Worm (Caenorhabditis elegans) whole organism, L2 larva: ENCODE measurements around the gene faah-2.

Experiments
- ZK546.5 ChIP-seq: sonication (generic microtip); optimal IDR thresholded peaks from 2 replicates; lab custom pipeline; 2017; ENCODE audit warnings: missing biosample characterization, missing genetic modification characterization
- ama-1 ChIP-seq: fragments of 150-350 bp; optimal IDR thresholded peaks from 2 replicates; lab custom pipeline; 2018; ENCODE audit warnings: inconsistent platforms
- crh-2 ChIP-seq: sonication (generic microtip); optimal IDR thresholded peaks from 2 replicates; lab custom pipeline; 2017; ENCODE audit warnings: missing biosample characterization, missing genetic modification characterization
- dmd-4 ChIP-seq: sonication (generic microtip); optimal IDR thresholded peaks from 2 replicates; lab custom pipeline; 2017; ENCODE audit warnings: missing biosample characterization, missing genetic modification characterization
- elt-3 ChIP-seq: sonication (generic microtip); optimal IDR thresholded peaks from 2 replicates; lab custom pipeline; 2017; ENCODE audit warnings: missing biosample characterization, missing genetic modification characterization
- fos-1 ChIP-seq: fragments of 150-350 bp; optimal IDR thresholded peaks from 2 replicates; lab custom pipeline; 2014; ENCODE audit warnings: missing biosample characterization, missing genetic modification characterization
- lin-13 ChIP-seq: fragments of 150-350 bp; optimal IDR thresholded peaks from 2 replicates; lab custom pipeline; 2014; ENCODE audit warnings: missing biosample characterization, missing genetic modification reagents, missing genetic modification characterization
- mbf-1 ChIP-seq: sonication (generic microtip); optimal IDR thresholded peaks from 2 replicates; lab custom pipeline; 2017; ENCODE audit warnings: missing biosample characterization, missing genetic modification characterization
- mdl-1 ChIP-seq, 2 experiments: fragments of 150-350 bp in 1 of 2; sonication (generic microtip) in 1 of 2; optimal IDR thresholded peaks; 2 replicates each; lab custom pipeline; 2017; ENCODE audit warnings: missing biosample characterization in 2 of 2, missing genetic modification characterization in 2 of 2
- nhr-11 ChIP-seq: fragments of 150-350 bp; optimal IDR thresholded peaks from 2 replicates; lab custom pipeline; 2014; ENCODE audit warnings: missing biosample characterization, missing genetic modification characterization
- snpc-4 ChIP-seq: fragments of 150-350 bp; optimal IDR thresholded peaks from 2 replicates; lab custom pipeline; 2014; ENCODE audit warnings: missing biosample characterization, missing genetic modification characterization
- zag-1 ChIP-seq: fragments of 150-350 bp; optimal IDR thresholded peaks from 2 replicates; lab custom pipeline; 2014; ENCODE audit warnings: missing biosample characterization, missing genetic modification characterization

DNA sequence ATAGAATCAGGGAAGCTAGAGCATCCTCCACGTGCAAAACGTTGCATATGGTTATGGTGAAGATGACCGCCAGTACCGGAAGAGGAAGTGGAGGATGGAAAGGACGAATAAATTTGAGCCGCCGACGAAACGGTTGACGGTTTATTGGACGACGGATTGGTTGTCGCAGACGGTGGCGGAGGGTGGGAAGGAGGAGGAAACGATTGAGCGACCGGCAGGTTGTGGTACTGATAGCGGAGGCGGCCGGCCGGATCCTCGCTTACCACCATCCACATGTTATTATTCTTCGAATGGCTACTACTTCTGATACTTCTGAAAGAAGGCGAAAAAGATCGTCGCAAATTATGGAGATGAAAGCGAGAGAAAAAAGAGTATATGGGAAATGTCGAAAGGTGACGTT lies 40.6 kb downstream of the faah-2 start:
- no peak for TF ChIP-seq elt-3 (tag; lab: Kevin White, UChicago)
- no peak for TF ChIP-seq crh-2 (tag; lab: Kevin White, UChicago)
- no peak for TF ChIP-seq zag-1 (tag; lab: Kevin White, UChicago)
- TF ChIP-seq fos-1 = no peak
- TF ChIP-seq ZK546.5 = no peak
- no peak for TF ChIP-seq ama-1 (lab: Kevin White, UChicago)
- no peak for TF ChIP-seq mdl-1 (tag; optimal IDR thresholded peaks at IDR 0.05; lab: Kevin White, UChicago)
- TF ChIP-seq snpc-4 = no peak
- TF ChIP-seq mbf-1 (tag; lab: Kevin White, UChicago) = no peak
- TF ChIP-seq dmd-4 (tag; lab: Kevin White, UChicago) = no peak
- no peak for TF ChIP-seq nhr-11 (tag; lab: Kevin White, UChicago)
- TF ChIP-seq lin-13 = no peak
